Fruit fly (Drosophila melanogaster): ENCODE measurements around the gene hoe2.

Gene hoe2

DNA sequence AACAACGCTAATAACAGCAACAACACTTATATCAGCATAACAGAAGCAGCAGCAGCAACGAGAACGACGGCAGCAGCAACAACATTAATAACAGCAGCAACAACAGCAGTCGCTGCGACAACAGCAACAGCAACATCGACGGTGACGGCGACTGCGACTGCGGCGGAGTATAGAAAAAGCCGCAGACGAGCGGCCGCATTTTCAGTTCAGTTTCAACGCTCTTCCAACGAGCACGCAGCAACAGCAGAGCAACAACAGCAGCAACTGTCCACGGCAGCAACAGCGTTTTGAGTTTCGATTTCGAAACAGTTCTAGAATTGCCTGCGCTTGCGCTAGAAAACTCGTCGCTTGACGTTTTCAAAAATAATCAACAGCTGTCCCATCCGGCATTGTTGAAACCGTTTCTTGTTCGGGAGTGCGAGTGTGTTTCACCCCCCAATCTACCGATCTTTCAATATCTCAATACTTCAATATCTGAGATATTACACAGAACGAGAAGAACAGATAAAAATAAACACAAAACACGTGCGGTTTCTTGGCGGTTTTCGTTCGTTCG lies 44.3 kb downstream of the hoe2 start, which contains the start of gene CG3036:
Gene CG3036, plus strand, starts transcription at position 199 of the 556 bp plus-strand sequence.
- TF ChIP-seq CG32121 (GFP tag; IDR thresholded peaks at IDR 0.05) (peak; percentile 27; the same call in 1 of the 2 replicates), CG17806 (tag; optimal IDR thresholded peaks at IDR 0.05) (no peak), EcR (GFP tag; optimal IDR thresholded peaks at IDR 0.05) (peak; percentile 41), CG4496 (GFP tag; IDR thresholded peaks at IDR 0.05) (0 out of 3 replicates have a peak, but pooled peaks have one; percentile 47), D1 (tag; optimal IDR thresholded peaks at IDR 0.05) (no peak), CG8301 (tag; optimal IDR thresholded peaks at IDR 0.05) (no peak), Snoo (tag; optimal IDR thresholded peaks at IDR 0.05) (peak; percentile 41), Ets98B (GFP tag; IDR thresholded peaks at IDR 0.05) (peak; percentile 47; the same call in 1 of the 2 replicates), CG13204 (GFP tag; optimal IDR thresholded peaks at IDR 0.05) (peak; percentile 89), Pif1A (GFP tag; optimal IDR thresholded peaks at IDR 0.05) (no peak), CG12605 (GFP tag; IDR thresholded peaks at IDR 0.05) (no peak), rn (GFP tag; IDR thresholded peaks at IDR 0.05) (no peak), CG8159 (tag; optimal IDR thresholded peaks at IDR 0.05) (no peak)

DNA sequence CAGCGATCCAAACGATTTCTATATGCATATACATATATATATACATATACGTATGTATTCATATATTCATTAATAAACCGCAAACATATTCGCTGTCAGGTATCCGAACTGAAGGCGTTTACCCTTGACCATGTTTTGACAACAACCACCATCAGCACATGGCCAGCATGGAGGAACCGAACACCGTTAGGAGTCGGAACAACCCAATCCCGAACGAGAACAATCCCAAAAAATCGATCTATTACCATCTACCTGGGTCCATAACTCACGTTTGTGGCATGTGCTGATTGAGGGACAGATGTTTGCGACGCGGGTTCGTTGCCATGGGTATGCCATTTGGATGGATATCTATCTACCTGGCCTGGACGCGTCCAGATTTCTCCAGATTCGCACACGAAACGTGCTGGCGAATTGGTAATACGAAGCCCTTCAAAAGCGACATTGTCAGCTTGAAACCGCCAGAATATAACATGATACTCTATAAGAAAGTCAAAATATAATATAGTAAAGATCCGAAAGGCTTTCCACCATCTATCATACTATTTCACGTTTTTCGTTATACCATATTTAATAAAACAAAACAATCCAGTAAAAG lies 46.7 kb downstream of the hoe2 start, which contains the start of gene CG15625:
Gene CG15625, plus strand, starts transcription at position 545 of the 595 bp plus-strand sequence.
- no peak for TF ChIP-seq rn (GFP tag; IDR thresholded peaks at IDR 0.05)
- TF ChIP-seq Pif1A (GFP tag; optimal IDR thresholded peaks at IDR 0.05) = no peak
- TF ChIP-seq CG32121 (GFP tag; IDR thresholded peaks at IDR 0.05) = no peak
- no peak for TF ChIP-seq CG13204 (GFP tag; optimal IDR thresholded peaks at IDR 0.05)
- no peak for TF ChIP-seq Snoo (tag; optimal IDR thresholded peaks at IDR 0.05)
- no peak for TF ChIP-seq CG15710 (tag; optimal IDR thresholded peaks at IDR 0.05)
- TF ChIP-seq CG34367 (tag; optimal IDR thresholded peaks at IDR 0.05) = no peak
- TF ChIP-seq CG12605 (GFP tag; IDR thresholded peaks at IDR 0.05) = no peak
- no peak for TF ChIP-seq CG17806 (tag; optimal IDR thresholded peaks at IDR 0.05)
- TF ChIP-seq CG8159 (tag; optimal IDR thresholded peaks at IDR 0.05) = no peak
- TF ChIP-seq CG8301 (tag; optimal IDR thresholded peaks at IDR 0.05) = no peak
- no peak for TF ChIP-seq D1 (tag; optimal IDR thresholded peaks at IDR 0.05)
- no peak for TF ChIP-seq CG10348 (GFP tag; IDR thresholded peaks at IDR 0.05)

DNA sequence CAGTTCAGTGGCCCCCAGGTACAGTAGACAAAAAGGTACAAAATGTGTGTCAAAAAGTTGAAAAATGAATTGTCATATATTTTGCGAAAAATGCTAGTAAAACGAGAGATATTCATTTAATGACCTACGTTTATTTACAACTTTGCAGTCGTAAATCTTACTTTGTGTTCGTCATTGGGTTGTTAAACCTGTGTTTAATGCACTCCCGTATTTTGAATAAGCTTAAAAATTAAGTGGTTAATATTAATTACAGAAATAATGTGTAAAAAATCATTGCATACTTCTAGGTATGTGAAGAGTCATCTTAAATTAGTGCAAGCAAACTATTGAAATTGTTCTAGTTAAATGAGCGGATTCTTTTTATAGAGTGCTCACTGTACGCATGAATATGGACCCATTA lies 47.7 kb downstream of the hoe2 start:
- TF ChIP-seq CG34367 (tag; optimal IDR thresholded peaks at IDR 0.05) (peak; percentile 19), CG9948 (tag; optimal IDR thresholded peaks at IDR 0.05) (peak; percentile 53), CG17806 (tag; optimal IDR thresholded peaks at IDR 0.05) (peak; percentile 46), CG8159 (tag; optimal IDR thresholded peaks at IDR 0.05) (peak; percentile 44), CG15710 (tag; optimal IDR thresholded peaks at IDR 0.05) (peak; percentile 29), CG10348 (GFP tag; IDR thresholded peaks at IDR 0.05) (no peak), gl (tag; optimal IDR thresholded peaks at IDR 0.05) (no peak), CG14655 (GFP tag; optimal IDR thresholded peaks at IDR 0.05) (peak; percentile 2), EcR (GFP tag; optimal IDR thresholded peaks at IDR 0.05) (peak; percentile 41)

DNA sequence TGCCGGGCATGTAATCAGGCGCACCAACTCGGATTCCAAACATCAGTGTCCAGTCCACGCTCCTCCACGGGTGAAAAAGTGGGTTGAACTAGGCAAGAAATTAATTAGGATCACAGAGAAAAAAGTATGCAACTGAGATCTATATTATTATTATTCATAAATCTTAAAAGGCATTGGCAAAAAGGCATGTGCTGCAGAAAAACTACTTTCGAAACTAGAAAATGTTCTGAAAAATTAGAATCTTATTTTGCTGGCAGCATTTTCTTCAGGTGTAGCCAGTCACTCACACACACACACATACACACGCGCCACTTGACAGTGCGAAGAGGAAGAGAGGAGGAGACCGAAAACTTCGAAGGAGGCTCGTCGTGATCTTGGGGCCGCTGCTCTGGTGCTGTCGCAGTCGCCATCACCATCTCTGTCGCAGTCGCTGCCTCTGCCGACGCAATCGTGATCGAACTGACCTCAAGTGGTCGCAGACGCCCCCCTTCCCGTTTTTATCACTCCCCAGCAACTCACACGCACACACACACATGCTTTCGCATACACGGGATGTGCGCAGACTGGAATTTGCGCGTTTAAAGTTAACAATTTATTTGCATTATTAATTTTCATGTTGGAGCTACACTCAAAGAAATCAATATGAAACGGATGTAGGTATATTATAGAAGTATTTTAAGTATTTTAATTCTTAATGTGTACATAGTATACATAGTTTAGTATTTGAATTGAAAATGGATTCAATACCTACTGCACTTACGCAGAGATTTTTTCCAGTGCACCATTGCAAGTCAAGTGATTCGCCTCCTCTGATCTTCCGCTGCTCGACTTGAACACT lies 48.6 kb downstream of the hoe2 start:
- TF ChIP-seq fd96Ca (GFP tag; IDR thresholded peaks at IDR 0.05) (peak; percentile 92), CG14655 (GFP tag; optimal IDR thresholded peaks at IDR 0.05) (peak; percentile 90), CG17806 (tag; optimal IDR thresholded peaks at IDR 0.05) (peak; percentile 97), Pif1A (GFP tag; optimal IDR thresholded peaks at IDR 0.05) (peak; percentile 86), gl (tag; optimal IDR thresholded peaks at IDR 0.05) (peak; percentile 93), EcR (GFP tag; optimal IDR thresholded peaks at IDR 0.05) (peak; percentile 88), rn (GFP tag; IDR thresholded peaks at IDR 0.05) (peak; percentile 92), CG32121 (GFP tag; IDR thresholded peaks at IDR 0.05) (peak; percentile 88), CG4496 (GFP tag; IDR thresholded peaks at IDR 0.05) (peak; percentile 97), CG12605 (GFP tag; IDR thresholded peaks at IDR 0.05) (peak; percentile 94), CG15710 (tag; optimal IDR thresholded peaks at IDR 0.05) (peak; percentile 96), CG10348 (GFP tag; IDR thresholded peaks at IDR 0.05) (peak; percentile 56; the same call in 1 of the 2 replicates), Snoo (tag; optimal IDR thresholded peaks at IDR 0.05) (peak; percentile 81), Ets98B (GFP tag; IDR thresholded peaks at IDR 0.05) (peak; percentile 92), Pif1B (GFP tag; optimal IDR thresholded peaks at IDR 0.05) (peak; percentile 88), CG8301 (tag; optimal IDR thresholded peaks at IDR 0.05) (peak; percentile 92), CG13204 (GFP tag; optimal IDR thresholded peaks at IDR 0.05) (peak; percentile 89), CG8159 (tag; optimal IDR thresholded peaks at IDR 0.05) (peak; percentile 95), D1 (tag; optimal IDR thresholded peaks at IDR 0.05) (peak; percentile 91), CG34367 (tag; optimal IDR thresholded peaks at IDR 0.05) (peak; percentile 97), CG9948 (tag; optimal IDR thresholded peaks at IDR 0.05) (peak; percentile 98)

DNA sequence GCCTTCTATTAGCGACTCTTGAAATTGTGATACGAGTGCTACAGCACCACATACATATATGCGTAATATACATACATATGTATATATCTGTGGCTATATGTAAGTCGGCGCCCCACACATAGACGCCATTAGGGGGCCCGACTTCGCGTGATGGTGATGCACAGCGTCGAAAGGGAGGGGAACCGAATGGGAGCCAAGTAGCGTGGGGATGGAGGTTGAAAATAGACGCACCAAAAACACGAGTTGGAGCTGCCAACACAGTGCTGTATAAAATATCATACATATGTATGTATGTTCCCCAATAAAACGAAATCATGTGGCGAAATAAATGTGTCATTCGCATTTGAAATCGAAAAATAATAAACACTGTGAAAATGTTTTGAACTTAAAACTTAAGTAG lies 49.6 kb downstream of the hoe2 start:
- 0 out of 2 replicates have a peak, but pooled peaks have one; percentile 19 for TF ChIP-seq CG32121 (GFP tag; IDR thresholded peaks at IDR 0.05)
- no peak for TF ChIP-seq gl (tag; optimal IDR thresholded peaks at IDR 0.05)
- no peak for TF ChIP-seq EcR (GFP tag; optimal IDR thresholded peaks at IDR 0.05)

All from whole organism, pupa.